Fruit fly (Drosophila melanogaster) whole organism, embryonic: ENCODE results near the gene CG46304.

Source experiments
- Blimp-1 ChIP-seq: fragments of 200-800 bp; sonication (Bioruptor generic); optimal IDR thresholded peaks from 3 replicates; lab custom pipeline; 2018; ENCODE audit warnings: missing biosample characterization, missing genetic modification characterization, mild to moderate bottlenecking, moderate library complexity, missing genetic modification reagents
- CG10462 ChIP-seq: fragments of 200-800 bp; sonication (Bioruptor generic); optimal IDR thresholded peaks from 2 replicates; lab custom pipeline; 2016; ENCODE audit warnings: missing biosample characterization, missing genetic modification characterization
- CG12769 ChIP-seq: fragments of 200-800 bp; sonication (Bioruptor generic); optimal IDR thresholded peaks from 2 replicates; lab custom pipeline; 2019; ENCODE audit warnings: missing biosample characterization, mild to moderate bottlenecking, missing genetic modification characterization, moderate library complexity
- CG14710 ChIP-seq: fragments of 200-800 bp; sonication (Bioruptor generic); optimal IDR thresholded peaks from 3 replicates; lab custom pipeline; 2019; ENCODE audit warnings: missing biosample characterization, mild to moderate bottlenecking, missing genetic modification characterization, moderate library complexity
- CG15696 ChIP-seq: fragments of 200-800 bp; sonication (Bioruptor generic); optimal IDR thresholded peaks from 2 replicates; lab custom pipeline; 2019; ENCODE audit warnings: missing biosample characterization, mild to moderate bottlenecking, missing genetic modification characterization, moderate library complexity
- CG1603 ChIP-seq: fragments of 200-800 bp; sonication (Bioruptor generic); optimal IDR thresholded peaks from 2 replicates; lab custom pipeline; 2019; ENCODE audit warnings: missing biosample characterization, mild to moderate bottlenecking, missing genetic modification characterization, moderate library complexity
- CG17359 ChIP-seq: fragments of 200-800 bp; sonication (Bioruptor generic); optimal IDR thresholded peaks from 3 replicates; lab custom pipeline; 2018; ENCODE audit warnings: missing biosample characterization, mild to moderate bottlenecking, missing genetic modification characterization, moderate library complexity
- CG17385 ChIP-seq: fragments of 200-800 bp; sonication (Bioruptor generic); optimal IDR thresholded peaks from 3 replicates; lab custom pipeline; 2018; ENCODE audit warnings: missing biosample characterization, mild to moderate bottlenecking, missing genetic modification characterization
- CG17612 ChIP-seq: fragments of 200-800 bp; sonication (Bioruptor generic); IDR thresholded peaks from 2 replicates; pipeline ENCODE4 v1.3.6; 2022; ENCODE audit warnings: missing biosample characterization, missing genetic modification characterization
- CG18262 ChIP-seq: fragments of 200-800 bp; optimal IDR thresholded peaks from 3 replicates; lab custom pipeline; 2019; ENCODE audit warnings: missing biosample characterization, mild to moderate bottlenecking, missing genetic modification characterization, moderate library complexity
- CG18764 ChIP-seq: fragments of 200-800 bp; sonication (Bioruptor generic); optimal IDR thresholded peaks from 3 replicates; lab custom pipeline; 2016; ENCODE audit warnings: missing biosample characterization, missing genetic modification characterization
- CG2116 ChIP-seq: fragments of 200-800 bp; sonication (Bioruptor generic); optimal IDR thresholded peaks from 3 replicates; lab custom pipeline; 2018; ENCODE audit warnings: missing biosample characterization, mild to moderate bottlenecking, missing genetic modification characterization
- CG2678 ChIP-seq: fragments of 200-800 bp; sonication (Bioruptor generic); optimal IDR thresholded peaks from 3 replicates; lab custom pipeline; 2019; ENCODE audit warnings: missing biosample characterization, mild to moderate bottlenecking, missing genetic modification characterization, moderate library complexity
- CG2712 ChIP-seq: fragments of 200-800 bp; optimal IDR thresholded peaks from 3 replicates; lab custom pipeline; 2019; ENCODE audit warnings: missing biosample characterization, mild to moderate bottlenecking, missing genetic modification characterization, moderate library complexity
- CG32772 ChIP-seq: fragments of 200-800 bp; sonication (Bioruptor generic); IDR thresholded peaks from 2 replicates; pipeline ENCODE4 v1.3.6; 2022; ENCODE audit warnings: missing biosample characterization, missing genetic modification characterization
- CG4820 ChIP-seq: fragments of 200-800 bp; sonication (Bioruptor generic); optimal IDR thresholded peaks from 3 replicates; lab custom pipeline; 2016; ENCODE audit warnings: missing biosample characterization, missing genetic modification characterization
- CG5245 ChIP-seq: fragments of 200-800 bp; sonication (Bioruptor generic); optimal IDR thresholded peaks from 3 replicates; lab custom pipeline; 2016; ENCODE audit warnings: missing biosample characterization, missing genetic modification characterization
- CG6689 ChIP-seq: fragments of 200-800 bp; sonication (Bioruptor generic); IDR thresholded peaks from 2 replicates; pipeline ENCODE4 v1.3.6; 2022; ENCODE audit warnings: missing biosample characterization, missing genetic modification characterization
- CG7928 ChIP-seq: fragments of 200-800 bp; sonication (Bioruptor generic); optimal IDR thresholded peaks from 2 replicates; lab custom pipeline; 2017; ENCODE audit warnings: missing biosample characterization, mild to moderate bottlenecking, missing genetic modification characterization
- CG8089 ChIP-seq: fragments of 200-800 bp; sonication (Bioruptor generic); optimal IDR thresholded peaks from 3 replicates; lab custom pipeline; 2016; ENCODE audit warnings: missing biosample characterization, missing genetic modification characterization
- CG9727 ChIP-seq: fragments of 200-800 bp; sonication (Bioruptor generic); optimal IDR thresholded peaks from 3 replicates; lab custom pipeline; 2017; ENCODE audit warnings: missing biosample characterization, mild to moderate bottlenecking, missing genetic modification characterization
- CTCF ChIP-seq: fragments of 200-800 bp; sonication (Bioruptor generic); optimal IDR thresholded peaks from 2 replicates; lab custom pipeline; 2017; ENCODE audit warnings: missing biosample characterization, mild to moderate bottlenecking, missing genetic modification characterization, moderate library complexity
- Dll ChIP-seq: fragments of 200-800 bp; sonication (Bioruptor generic); IDR thresholded peaks from 4 replicates; pipeline ENCODE4 v1.3.6; 2022; ENCODE audit warnings: missing biosample characterization, missing genetic modification characterization; ENCODE audit not compliant: partially characterized antibody
- E2f1 ChIP-seq: fragments of 200-800 bp; sonication (Bioruptor generic); IDR thresholded peaks from 2 replicates; pipeline ENCODE4 v1.3.6; 2022; ENCODE audit warnings: missing biosample characterization, missing genetic modification characterization
- ERR ChIP-seq: fragments of 200-800 bp; sonication (Bioruptor generic); optimal IDR thresholded peaks from 2 replicates; lab custom pipeline; 2016; ENCODE audit warnings: missing biosample characterization, missing genetic modification characterization
- Ets97D ChIP-seq: fragments of 200-800 bp; sonication (Bioruptor generic); optimal IDR thresholded peaks from 3 replicates; lab custom pipeline; 2016; ENCODE audit warnings: missing biosample characterization, missing genetic modification characterization
- HLH4C ChIP-seq: fragments of 200-800 bp; sonication (Bioruptor generic); IDR thresholded peaks from 3 replicates; pipeline ENCODE4 v1.3.6; 2022; ENCODE audit warnings: missing biosample characterization, missing genetic modification characterization; ENCODE audit not compliant: partially characterized antibody
- Hmx ChIP-seq: fragments of 200-800 bp; sonication (Bioruptor generic); optimal IDR thresholded peaks from 2 replicates; lab custom pipeline; 2016; ENCODE audit warnings: missing biosample characterization, missing genetic modification characterization
- NfI ChIP-seq: fragments of 200-800 bp; sonication (Bioruptor generic); optimal IDR thresholded peaks from 3 replicates; lab custom pipeline; 2018; ENCODE audit warnings: missing biosample characterization, mild to moderate bottlenecking, missing genetic modification characterization, moderate library complexity
- Oli ChIP-seq: fragments of 200-800 bp; sonication (Bioruptor generic); optimal IDR thresholded peaks from 2 replicates; lab custom pipeline; 2018; ENCODE audit warnings: missing biosample characterization, mild to moderate bottlenecking, missing genetic modification characterization, moderate library complexity
- Sin3A ChIP-seq: fragments of >200 bp; optimal IDR thresholded peaks from 2 replicates; lab custom pipeline; 2018
- Sox102F ChIP-seq: fragments of 200-800 bp; sonication (Bioruptor generic); optimal IDR thresholded peaks from 2 replicates; lab custom pipeline; 2018; ENCODE audit warnings: missing biosample characterization, mild to moderate bottlenecking, missing genetic modification characterization, moderate library complexity
- Spps ChIP-seq: fragments of 200-800 bp; sonication (Bioruptor generic); optimal IDR thresholded peaks from 2 replicates; lab custom pipeline; 2018; ENCODE audit warnings: missing biosample characterization, mild to moderate bottlenecking, missing genetic modification characterization
- ara ChIP-seq: fragments of 200-800 bp; sonication (Bioruptor generic); IDR thresholded peaks from 2 replicates; pipeline ENCODE4 v1.3.6; 2022; ENCODE audit warnings: missing biosample characterization, missing genetic modification characterization
- ato ChIP-seq: fragments of 200-800 bp; sonication (Bioruptor generic); IDR thresholded peaks from 2 replicates; pipeline ENCODE4 v1.3.6; 2022; ENCODE audit warnings: missing biosample characterization, missing genetic modification characterization; ENCODE audit not compliant: partially characterized antibody
- btn ChIP-seq: fragments of 200-800 bp; sonication (Bioruptor generic); optimal IDR thresholded peaks from 2 replicates; lab custom pipeline; 2016; ENCODE audit warnings: missing biosample characterization, missing genetic modification characterization
- ci ChIP-seq: fragments of 200-800 bp; sonication (Bioruptor generic); IDR thresholded peaks from 3 replicates; pipeline ENCODE4 v1.3.6; 2022; ENCODE audit warnings: missing biosample characterization, missing genetic modification characterization
- crp ChIP-seq, 2 experiments: fragments of 200-800 bp; sonication (Bioruptor generic); optimal IDR thresholded peaks; 2 replicates in 1 of 2; 3 replicates in 1 of 2; lab custom pipeline; 2017; ENCODE audit warnings: missing biosample characterization in 2 of 2, missing genetic modification characterization in 2 of 2, mild to moderate bottlenecking in 1 of 2, moderate library complexity in 1 of 2
- dan ChIP-seq: fragments of 200-800 bp; sonication (Bioruptor generic); IDR thresholded peaks from 2 replicates; pipeline ENCODE4 v1.3.6; 2022; ENCODE audit warnings: missing biosample characterization, missing genetic modification characterization
- eve ChIP-seq, 2 experiments: fragments of >200 bp; optimal IDR thresholded peaks; 2 replicates each; lab custom pipeline; 2017; ENCODE audit warnings: missing biosample characterization in 2 of 2, missing genetic modification characterization in 2 of 2
- fd96Cb ChIP-seq: fragments of 200-800 bp; sonication (Bioruptor generic); optimal IDR thresholded peaks from 2 replicates; lab custom pipeline; 2018; ENCODE audit warnings: missing biosample characterization, mild to moderate bottlenecking, missing genetic modification characterization, moderate library complexity
- hb ChIP-seq: fragments of 200-800 bp; sonication (Bioruptor generic); IDR thresholded peaks from 3 replicates; pipeline ENCODE4 v1.3.6; 2022; ENCODE audit warnings: missing biosample characterization, missing genetic modification characterization; ENCODE audit not compliant: partially characterized antibody
- jumu ChIP-seq: fragments of 200-800 bp; sonication (Bioruptor generic); optimal IDR thresholded peaks from 3 replicates; lab custom pipeline; 2016; ENCODE audit warnings: missing biosample characterization, missing genetic modification characterization
- kah ChIP-seq: fragments of 200-800 bp; sonication (Bioruptor generic); optimal IDR thresholded peaks from 2 replicates; lab custom pipeline; 2018; ENCODE audit warnings: missing biosample characterization, mild to moderate bottlenecking, missing genetic modification characterization
- sim ChIP-seq: fragments of 200-800 bp; sonication (Bioruptor generic); IDR thresholded peaks from 2 replicates; pipeline ENCODE4 v1.3.6; 2022; ENCODE audit warnings: missing biosample characterization, missing genetic modification characterization
- slbo ChIP-seq: fragments of 200-800 bp; sonication (Bioruptor generic); IDR thresholded peaks from 2 replicates; pipeline ENCODE4 v1.3.6; 2022; ENCODE audit warnings: missing biosample characterization, missing genetic modification characterization
- sqz ChIP-seq: fragments of 200-800 bp; sonication (Bioruptor generic); optimal IDR thresholded peaks from 3 replicates; lab custom pipeline; 2018; ENCODE audit warnings: missing biosample characterization, mild to moderate bottlenecking, missing genetic modification characterization
- tap ChIP-seq: fragments of 200-800 bp; optimal IDR thresholded peaks from 3 replicates; lab custom pipeline; 2019; ENCODE audit warnings: missing biosample characterization, mild to moderate bottlenecking, missing genetic modification characterization, moderate library complexity
- twi ChIP-seq: fragments of 200-800 bp; optimal IDR thresholded peaks from 2 replicates; lab custom pipeline; 2019; ENCODE audit warnings: missing biosample characterization, mild to moderate bottlenecking, missing genetic modification characterization, moderate library complexity
- vfl ChIP-seq: fragments of 200-800 bp; sonication (Bioruptor generic); optimal IDR thresholded peaks from 2 replicates; lab custom pipeline; 2016; ENCODE audit warnings: missing biosample characterization, missing genetic modification characterization
- yki ChIP-seq: fragments of >200 bp; optimal IDR thresholded peaks from 3 replicates; lab custom pipeline; 2018
- zen ChIP-seq: fragments of 200-800 bp; sonication (Bioruptor generic); optimal IDR thresholded peaks from 3 replicates; lab custom pipeline; 2018; ENCODE audit warnings: missing biosample characterization, mild to moderate bottlenecking, missing genetic modification characterization, moderate library complexity

Gene CG46304

DNA sequence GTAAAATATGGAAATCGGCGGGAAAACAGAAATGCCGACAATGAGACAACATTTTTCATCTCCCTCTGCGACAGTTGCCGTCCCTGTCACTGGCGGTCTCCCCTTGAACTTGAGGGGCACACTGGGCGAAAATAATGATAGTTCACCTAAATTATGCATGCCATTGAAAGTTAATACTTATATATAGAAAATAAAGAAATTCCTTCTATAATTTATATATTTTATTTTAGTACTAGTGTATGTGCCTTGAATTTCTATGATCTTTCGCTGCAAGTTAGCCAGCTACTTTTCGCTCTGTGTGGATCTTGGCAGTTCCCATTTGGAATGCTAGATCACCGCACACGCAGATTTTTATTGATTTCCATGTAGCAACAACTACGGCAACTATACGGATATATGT is 39.5 kb upstream of the CG46304 start (continued):
- TF ChIP-seq zen (tag; lab: Kevin White, UChicago) = peak; percentile 35
- TF ChIP-seq HLH4C (GFP tag; lab: Robert Waterston, UW) = no peak
- TF ChIP-seq fd96Cb (tag; lab: Kevin White, UChicago) = peak; percentile 70
- no peak for TF ChIP-seq yki (lab: Kevin White, UChicago)
- TF ChIP-seq CG15696 (tag; lab: Kevin White, UChicago) = peak; percentile 72
- peak; percentile 13 for TF ChIP-seq CG4820 (GFP tag; lab: Kevin White, UChicago)
- no peak for TF ChIP-seq btn (GFP tag; lab: Kevin White, UChicago)
- TF ChIP-seq jumu (GFP tag; lab: Kevin White, UChicago) = no peak
- TF ChIP-seq CG17612 = no peak
- TF ChIP-seq NfI = no peak
- no peak for TF ChIP-seq Oli (tag; lab: Kevin White, UChicago)
- peak; percentile 73; the same call in 1 of the 2 replicates for TF ChIP-seq ara (GFP tag; lab: Robert Waterston, UW)
- no peak for TF ChIP-seq CG17385 (GFP tag; lab: Kevin White, UChicago)
- TF ChIP-seq CG14710 = peak; percentile 67
- TF ChIP-seq dan = 0 out of 2 replicates have a peak, but pooled peaks have one; percentile 22
- TF ChIP-seq Blimp-1 (GFP tag; lab: Kevin White, UChicago) = peak; percentile 67
- TF ChIP-seq sim (GFP tag; lab: Robert Waterston, UW) = peak; percentile 59; the same call in 1 of the 2 replicates
- peak; percentile 70 for TF ChIP-seq CG6689 (GFP tag; lab: Robert Waterston, UW)
- no peak for TF ChIP-seq hb (GFP tag; lab: Robert Waterston, UW)
- 0 out of 3 replicates have a peak, but pooled peaks have one; percentile 39 for TF ChIP-seq ci (GFP tag; lab: Robert Waterston, UW)
- peak; percentile 26 for TF ChIP-seq twi (tag; lab: Kevin White, UChicago)
- no peak for TF ChIP-seq CG12769
- no peak for TF ChIP-seq Dll (GFP tag; lab: Robert Waterston, UW)
- no peak for TF ChIP-seq Sox102F
- peak; percentile 16 for TF ChIP-seq kah (GFP tag; lab: Kevin White, UChicago)
- no peak for TF ChIP-seq CG7928 (GFP tag; lab: Kevin White, UChicago)
- peak; percentile 48; the same call in 1 of the 2 replicates for TF ChIP-seq CG32772
- no peak for TF ChIP-seq ERR
- no peak for TF ChIP-seq slbo
- no peak for TF ChIP-seq Hmx (GFP tag; lab: Kevin White, UChicago)
- TF ChIP-seq CG9727 (GFP tag; lab: Kevin White, UChicago) = peak; percentile 62
- TF ChIP-seq Ets97D = no peak
- TF ChIP-seq E2f1 = peak; percentile 44
- no peak for TF ChIP-seq eve (GFP tag; optimal IDR thresholded peaks at IDR 0.05; lab: Kevin White, UChicago)
- no peak for TF ChIP-seq sqz (GFP tag; lab: Kevin White, UChicago)
- TF ChIP-seq crp (GFP tag; optimal IDR thresholded peaks at IDR 0.05; lab: Kevin White, UChicago) = no peak
- TF ChIP-seq CTCF = no peak
- peak; percentile 83 for TF ChIP-seq CG2712 (tag; lab: Kevin White, UChicago)
- TF ChIP-seq CG2116 (GFP tag; lab: Kevin White, UChicago) = no peak
- TF ChIP-seq Spps (tag; lab: Kevin White, UChicago) = peak; percentile 18
- TF ChIP-seq vfl (GFP tag; lab: Kevin White, UChicago) = no peak
- TF ChIP-seq ato = no peak
- no peak for TF ChIP-seq CG8089
- peak; percentile 29 for TF ChIP-seq CG5245 (GFP tag; lab: Kevin White, UChicago)
- peak; percentile 53 for TF ChIP-seq CG17359 (tag; lab: Kevin White, UChicago)
- no peak for TF ChIP-seq CG1603
- no peak for TF ChIP-seq CG10462 (GFP tag; lab: Kevin White, UChicago)
- TF ChIP-seq tap = peak; percentile 47
- TF ChIP-seq Sin3A (lab: Kevin White, UChicago) = no peak
- peak; percentile 79 for TF ChIP-seq CG18262 (tag; lab: Kevin White, UChicago)
- peak; percentile 25 for TF ChIP-seq CG18764 (GFP tag; lab: Kevin White, UChicago)
- TF ChIP-seq CG2678 (tag; lab: Kevin White, UChicago) = peak; percentile 57
